Fruit fly (Drosophila melanogaster): Measurements from ENCODE around the gene pdm2.

DNA sequence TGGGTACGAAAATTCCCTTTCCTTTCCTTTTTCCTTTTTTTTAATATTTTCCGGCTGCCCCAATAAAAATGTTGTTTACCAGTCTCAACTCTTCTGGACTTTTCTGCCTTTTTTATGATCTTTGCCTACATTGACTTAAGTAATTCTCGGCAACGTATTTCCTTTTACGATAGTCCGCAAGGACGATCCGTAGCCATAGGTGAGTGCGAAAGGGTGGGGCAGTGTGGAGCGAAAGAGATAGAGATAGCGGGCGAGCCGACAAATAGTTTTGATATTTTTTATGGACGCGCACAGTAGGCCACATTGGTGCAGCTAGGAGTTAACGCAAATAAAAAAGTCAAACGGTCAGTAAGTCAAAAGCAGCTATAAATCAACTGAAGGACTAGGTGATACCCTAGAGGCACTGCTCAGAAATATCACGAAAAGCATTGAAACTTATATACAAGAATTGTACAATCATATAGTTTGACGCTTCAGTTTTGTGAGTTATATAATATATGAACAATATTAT is 41.0 kb upstream of the pdm2 start:
- TF ChIP-seq Smox (GFP tag; optimal IDR thresholded peaks at IDR 0.05), result no peak
- no peak for TF ChIP-seq Ets21C (GFP tag; optimal IDR thresholded peaks at IDR 0.05)
- TF ChIP-seq salr (GFP tag; optimal IDR thresholded peaks at IDR 0.05), result no peak
- no peak for TF ChIP-seq Gug (GFP tag; IDR thresholded peaks at IDR 0.05)
- TF ChIP-seq ss (GFP tag; optimal IDR thresholded peaks at IDR 0.05), result no peak
- no peak for TF ChIP-seq Hr39 (GFP tag; optimal IDR thresholded peaks at IDR 0.05)
- TF ChIP-seq eg (GFP tag; IDR thresholded peaks at IDR 0.05), result no peak
- TF ChIP-seq Sox102F (GFP tag; optimal IDR thresholded peaks at IDR 0.05), result no peak
- no peak for TF ChIP-seq fd59A (GFP tag; optimal IDR thresholded peaks at IDR 0.05)
- TF ChIP-seq Hr38 (GFP tag; optimal IDR thresholded peaks at IDR 0.05), result no peak
- no peak for TF ChIP-seq Blimp-1 (GFP tag; optimal IDR thresholded peaks at IDR 0.05)

Measured in whole organism, prepupa.